Fruit fly (Drosophila melanogaster): Measurements from ENCODE around the gene Tep3.

DNA sequence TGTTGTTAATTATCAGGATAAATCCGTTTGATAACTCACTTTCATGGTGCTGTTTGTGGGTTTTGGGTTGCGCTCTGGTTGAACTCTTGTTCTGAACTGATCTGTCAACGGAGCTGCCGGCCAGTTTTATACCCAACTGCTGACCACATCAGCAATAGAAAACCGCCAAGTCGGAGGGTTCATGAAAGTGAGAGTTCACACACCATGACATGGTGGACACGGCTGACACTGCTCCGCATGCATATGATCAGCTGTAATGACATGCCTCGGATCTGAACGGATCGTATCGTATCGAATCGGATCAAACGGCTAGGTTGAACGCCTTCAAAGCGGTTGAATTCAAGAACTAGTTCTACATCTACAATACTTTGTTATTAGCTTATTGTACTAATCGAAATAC lies 38.8 kb downstream of the Tep3 start, which contains the start of gene Acp1:
- TF ChIP-seq Dbx (GFP tag; IDR thresholded peaks at IDR 0.05) (no peak), chif (GFP tag; optimal IDR thresholded peaks at IDR 0.05) (no peak), CG1832 (GFP tag; optimal IDR thresholded peaks at IDR 0.05) (no peak), wor (GFP tag; IDR thresholded peaks at IDR 0.05) (no peak), CG3726 (GFP tag; IDR thresholded peaks at IDR 0.05) (no peak), kay (GFP tag; optimal IDR thresholded peaks at IDR 0.05) (no peak), CG12236 (GFP tag; optimal IDR thresholded peaks at IDR 0.05) (no peak), insv (GFP tag; optimal IDR thresholded peaks at IDR 0.05) (no peak), ham (GFP tag; IDR thresholded peaks at IDR 0.05) (no peak), CG9876 (GFP tag; optimal IDR thresholded peaks at IDR 0.05) (no peak)

All from whole organism, embryonic.